Worm (Caenorhabditis elegans) whole organism, L3 larva: ENCODE data around the gene ttbk-4.

Experiments used
- ama-1 ChIP-seq: fragments of 150-350 bp; optimal IDR thresholded peaks from 2 replicates; lab custom pipeline; 2018
- elt-2 ChIP-seq: sonication (generic microtip); optimal IDR thresholded peaks from 2 replicates; lab custom pipeline; 2016; ENCODE audit warnings: missing genetic modification reagents, mild to moderate bottlenecking, missing genetic modification characterization, missing compliant biosample characterization
- lin-15B ChIP-seq: fragments of 150-350 bp; optimal IDR thresholded peaks from 2 replicates; lab custom pipeline; 2014; ENCODE audit warnings: missing biosample characterization, missing genetic modification characterization
- nhr-237 ChIP-seq: fragments of 150-350 bp; optimal IDR thresholded peaks from 2 replicates; lab custom pipeline; 2014; ENCODE audit warnings: missing biosample characterization, missing genetic modification characterization
- nhr-77 ChIP-seq: fragments of 150-350 bp; optimal IDR thresholded peaks from 2 replicates; lab custom pipeline; 2014; ENCODE audit warnings: missing biosample characterization, missing genetic modification characterization
- pha-4 ChIP-seq: fragments of 150-350 bp; optimal IDR thresholded peaks from 2 replicates; lab custom pipeline; 2014; ENCODE audit warnings: missing biosample characterization, missing genetic modification reagents, missing genetic modification characterization
- snpc-4 ChIP-seq: fragments of 150-350 bp; optimal IDR thresholded peaks from 2 replicates; lab custom pipeline; 2014; ENCODE audit warnings: missing biosample characterization, missing genetic modification characterization
- tbx-2 ChIP-seq: sonication (generic microtip); optimal IDR thresholded peaks from 2 replicates; lab custom pipeline; 2016; ENCODE audit warnings: mild to moderate bottlenecking, missing genetic modification characterization, missing compliant biosample characterization
- unc-39 ChIP-seq: sonication (generic microtip); optimal IDR thresholded peaks from 4 replicates; lab custom pipeline; 2017; ENCODE audit warnings: missing biosample characterization, missing genetic modification characterization
- unc-62 ChIP-seq: fragments of 150-350 bp; sonication (generic microtip); optimal IDR thresholded peaks from 4 replicates; lab custom pipeline; 2014; ENCODE audit warnings: missing biosample characterization, missing genetic modification reagents, missing genetic modification characterization
- ztf-11 ChIP-seq: fragments of 150-350 bp; optimal IDR thresholded peaks from 2 replicates; lab custom pipeline; 2014; ENCODE audit warnings: missing biosample characterization, missing genetic modification characterization
- ztf-4 ChIP-seq: fragments of 150-350 bp; optimal IDR thresholded peaks from 2 replicates; lab custom pipeline; 2014; ENCODE audit warnings: missing biosample characterization, missing genetic modification characterization

ce11 chrIV:10078003-10078402, 3.1 kb upstream of the ttbk-4 start:
- TF ChIP-seq ztf-4 (tag; lab: Kevin White, UChicago) (no peak), snpc-4 (tag; lab: Kevin White, UChicago) (no peak), nhr-237 (no peak), ama-1 (lab: Kevin White, UChicago) (no peak), pha-4 (tag; lab: Kevin White, UChicago) (no peak), lin-15B (tag; lab: Kevin White, UChicago) (no peak), unc-62 (no peak), unc-39 (tag; lab: Kevin White, UChicago) (no peak), tbx-2 (tag; lab: Kevin White, UChicago) (no peak), elt-2 (tag; lab: Kevin White, UChicago) (no peak), nhr-77 (tag; lab: Kevin White, UChicago) (no peak), ztf-11 (tag; lab: Kevin White, UChicago) (no peak)
